Worm (Caenorhabditis elegans) whole organism, L4/young adult: ENCODE data around the gene T01C3.2.
"Not testable (repeated sequence)": the region's sequence is repeated elsewhere in the genome, so short reads cannot be mapped to it uniquely, and the experiment has no call there.

Source experiments
- W03F9.2 ChIP-seq: fragments of 150-350 bp; optimal IDR thresholded peaks from 2 replicates; lab custom pipeline; 2014; ENCODE audit warnings: missing biosample characterization, missing genetic modification characterization
- dao-5 ChIP-seq: sonication (generic microtip); optimal IDR thresholded peaks from 2 replicates; lab custom pipeline; 2016; ENCODE audit warnings: missing genotype, missing genetic modification characterization, moderate library complexity, missing compliant biosample characterization
- him-1 ChIP-seq: sonication (generic microtip); optimal IDR thresholded peaks from 2 replicates; lab custom pipeline; 2016; ENCODE audit warnings: missing genotype, missing genetic modification reagents, missing genetic modification characterization, missing compliant biosample characterization

The T01C3.2 gene

ce11 chrV:15015799-15016198 lies 24.8 kb downstream of the T01C3.2 start:
- TF ChIP-seq W03F9.2 (tag; lab: Kevin White, UChicago) (no peak), him-1 (tag; lab: Kevin White, UChicago) (no peak), dao-5 (tag; lab: Kevin White, UChicago) (no peak)

ce11 chrV:15016795-15017429 lies 25.9 kb downstream of the T01C3.2 start:
- no peak for TF ChIP-seq dao-5 (tag; lab: Kevin White, UChicago)
- TF ChIP-seq him-1 (tag; lab: Kevin White, UChicago), result no peak
- no peak for TF ChIP-seq W03F9.2 (tag; lab: Kevin White, UChicago)

- TF ChIP-seq dao-5 (tag; lab: Kevin White, UChicago) (no peak), W03F9.2 (tag; lab: Kevin White, UChicago) (no peak), him-1 (tag; lab: Kevin White, UChicago) (no peak)
Measured at ce11 chrV:15020229-15020628, 29.3 kb downstream of the T01C3.2 start, which contains the start of gene F14H8.2. Gene F14H8.2 (minus strand): TSS chrV:15020329.

- TF ChIP-seq him-1 (tag; lab: Kevin White, UChicago) (no peak), W03F9.2 (tag; lab: Kevin White, UChicago) (no peak), dao-5 (tag; lab: Kevin White, UChicago) (no peak)
Measured at ce11 chrV:15020732-15021131, 29.8 kb downstream of the T01C3.2 start, which contains the start of gene F14H8.5. Gene F14H8.5 (plus strand): TSS chrV:15021032.

ce11 chrV:15023544-15023943 lies 32.6 kb downstream of the T01C3.2 start, which contains the start of gene F14H8.4:
Gene F14H8.4 (plus strand): TSS chrV:15023844.
- TF ChIP-seq dao-5 (tag; lab: Kevin White, UChicago) (no peak), W03F9.2 (tag; lab: Kevin White, UChicago) (no peak), him-1 (tag; lab: Kevin White, UChicago) (no peak)

ce11 chrV:15028896-15029519 lies 38.0 kb downstream of the T01C3.2 start, which contains the start of gene F14H8.8:
Gene F14H8.8 (plus strand): TSS chrV:15029469.
- TF ChIP-seq dao-5 (tag; lab: Kevin White, UChicago) (no peak), W03F9.2 (tag; lab: Kevin White, UChicago) (no peak), him-1 (tag; lab: Kevin White, UChicago) (no peak)

- TF ChIP-seq him-1, dao-5, W03F9.2 (tag; lab: Kevin White, UChicago): not testable (repeated sequence)
Measured at ce11 chrV:15031373-15031772, 40.4 kb downstream of the T01C3.2 start, which contains the start of gene cng-1. Gene cng-1 (minus strand): TSS chrV:15031473.

ce11 chrV:15036769-15037168 lies 45.8 kb downstream of the T01C3.2 start, which contains the start of gene melo-3:
Gene melo-3 (minus strand): TSS chrV:15036869.
- not testable (repeated sequence) for TF ChIP-seq him-1, W03F9.2, dao-5 (tag; lab: Kevin White, UChicago)
